Worm (Caenorhabditis elegans) whole organism, L3 larva: ENCODE measurements around the gene nas-38.

ENCODE experiments used
- R02D3.7 ChIP-seq: fragments of 150-350 bp; optimal IDR thresholded peaks from 2 replicates; lab custom pipeline; 2014; ENCODE audit warnings: missing biosample characterization, missing genetic modification characterization
- ama-1 ChIP-seq: fragments of 150-350 bp; optimal IDR thresholded peaks from 2 replicates; lab custom pipeline; 2018
- fkh-10 ChIP-seq: sonication (generic microtip); optimal IDR thresholded peaks from 2 replicates; lab custom pipeline; 2017; ENCODE audit warnings: missing biosample characterization, missing genetic modification reagents, missing genetic modification characterization
- jun-1 ChIP-seq: fragments of 150-350 bp; optimal IDR thresholded peaks from 2 replicates; lab custom pipeline; 2014; ENCODE audit warnings: missing biosample characterization, missing genetic modification reagents, missing genetic modification characterization
- lin-15B ChIP-seq: fragments of 150-350 bp; optimal IDR thresholded peaks from 2 replicates; lab custom pipeline; 2014; ENCODE audit warnings: missing biosample characterization, missing genetic modification characterization
- nfya-1 ChIP-seq: sonication (generic microtip); optimal IDR thresholded peaks from 2 replicates; lab custom pipeline; 2017; ENCODE audit warnings: missing genetic modification characterization, mild to moderate bottlenecking, missing compliant biosample characterization, antibody characterized with exemption, moderate library complexity; ENCODE audit not compliant: insufficient read depth
- nhr-237 ChIP-seq: fragments of 150-350 bp; optimal IDR thresholded peaks from 2 replicates; lab custom pipeline; 2014; ENCODE audit warnings: missing biosample characterization, missing genetic modification characterization
- nhr-28 ChIP-seq: fragments of 150-350 bp; optimal IDR thresholded peaks from 2 replicates; lab custom pipeline; 2014; ENCODE audit warnings: missing biosample characterization, missing genetic modification characterization
- nhr-77 ChIP-seq: fragments of 150-350 bp; optimal IDR thresholded peaks from 2 replicates; lab custom pipeline; 2014; ENCODE audit warnings: missing biosample characterization, missing genetic modification characterization
- pha-4 ChIP-seq: fragments of 150-350 bp; optimal IDR thresholded peaks from 2 replicates; lab custom pipeline; 2014; ENCODE audit warnings: missing biosample characterization, missing genetic modification reagents, missing genetic modification characterization
- pqm-1 ChIP-seq: fragments of 150-350 bp; optimal IDR thresholded peaks from 2 replicates; lab custom pipeline; 2017; ENCODE audit warnings: missing biosample characterization, missing genetic modification characterization, inconsistent platforms
- skn-1 ChIP-seq: fragments of 150-350 bp; optimal IDR thresholded peaks from 2 replicates; lab custom pipeline; 2014; ENCODE audit warnings: missing biosample characterization, missing genetic modification characterization
- snpc-4 ChIP-seq: fragments of 150-350 bp; optimal IDR thresholded peaks from 2 replicates; lab custom pipeline; 2014; ENCODE audit warnings: missing biosample characterization, missing genetic modification characterization
- unc-62 ChIP-seq: fragments of 150-350 bp; sonication (generic microtip); optimal IDR thresholded peaks from 4 replicates; lab custom pipeline; 2014; ENCODE audit warnings: missing biosample characterization, missing genetic modification reagents, missing genetic modification characterization

ce11 chrX:599476-599875, 41.5 kb downstream of the nas-38 start, which contains the start of gene F13C5.3:
- TF ChIP-seq R02D3.7 (no peak), lin-15B (no peak), unc-62 (GFP tag; lab: Kevin White, UChicago) (no peak), fkh-10 (GFP tag; lab: Kevin White, UChicago) (no peak), nhr-77 (tag; lab: Kevin White, UChicago) (no peak), nhr-28 (tag; lab: Kevin White, UChicago) (no peak), skn-1 (tag; lab: Kevin White, UChicago) (no peak), nhr-237 (tag; lab: Kevin White, UChicago) (no peak), snpc-4 (tag; lab: Kevin White, UChicago) (no peak), nfya-1 (tag; lab: Kevin White, UChicago) (no peak), ama-1 (lab: Kevin White, UChicago) (no peak), pqm-1 (no peak), jun-1 (tag; lab: Kevin White, UChicago) (no peak), pha-4 (tag; lab: Kevin White, UChicago) (no peak)
